Fruit fly (Drosophila melanogaster) whole organism, embryonic: Measurements from ENCODE around the gene CG9184.

ENCODE experiments used
- BEAF-32 ChIP-seq: fragments of 200-800 bp; sonication (Bioruptor generic); optimal IDR thresholded peaks from 3 replicates; lab custom pipeline; 2017; ENCODE audit warnings: missing biosample characterization, missing genetic modification characterization, mild to moderate bottlenecking, moderate library complexity, missing genetic modification reagents
- Bdp1 ChIP-seq: fragments of 200-800 bp; sonication (Bioruptor generic); optimal IDR thresholded peaks from 3 replicates; lab custom pipeline; 2016; ENCODE audit warnings: missing biosample characterization, missing genetic modification characterization
- CG11560 ChIP-seq: fragments of 200-800 bp; sonication (Bioruptor generic); IDR thresholded peaks from 3 replicates; pipeline ENCODE4 v1.3.6; 2022; ENCODE audit warnings: missing biosample characterization, missing genetic modification characterization
- CG13287 ChIP-seq: fragments of 200-800 bp; sonication (Bioruptor generic); IDR thresholded peaks from 2 replicates; pipeline ENCODE4 v1.3.6; 2022; ENCODE audit warnings: missing biosample characterization, missing genetic modification characterization; ENCODE audit not compliant: partially characterized antibody
- CG14710 ChIP-seq: fragments of 200-800 bp; sonication (Bioruptor generic); optimal IDR thresholded peaks from 3 replicates; lab custom pipeline; 2019; ENCODE audit warnings: missing biosample characterization, mild to moderate bottlenecking, missing genetic modification characterization, moderate library complexity
- CG14860 ChIP-seq: fragments of 200-800 bp; sonication (Bioruptor generic); IDR thresholded peaks from 3 replicates; pipeline ENCODE4 v1.3.6; 2022; ENCODE audit warnings: missing biosample characterization, missing genetic modification characterization; ENCODE audit not compliant: partially characterized antibody
- CG15479 ChIP-seq: fragments of 200-800 bp; sonication (Bioruptor generic); optimal IDR thresholded peaks from 3 replicates; lab custom pipeline; 2019; ENCODE audit warnings: missing biosample characterization, mild to moderate bottlenecking, missing genetic modification characterization, moderate library complexity
- CG16813 ChIP-seq: fragments of 200-800 bp; sonication (Bioruptor generic); IDR thresholded peaks from 3 replicates; pipeline ENCODE4 v1.3.6; 2022; ENCODE audit warnings: missing biosample characterization, missing genetic modification characterization; ENCODE audit not compliant: partially characterized antibody
- CG2678 ChIP-seq: fragments of 200-800 bp; sonication (Bioruptor generic); optimal IDR thresholded peaks from 3 replicates; lab custom pipeline; 2019; ENCODE audit warnings: missing biosample characterization, mild to moderate bottlenecking, missing genetic modification characterization, moderate library complexity
- CG2875 ChIP-seq: fragments of 200-800 bp; sonication (Bioruptor generic); optimal IDR thresholded peaks from 2 replicates; lab custom pipeline; 2017; ENCODE audit warnings: missing biosample characterization, mild to moderate bottlenecking, missing genetic modification characterization, missing genetic modification reagents
- CG3847 ChIP-seq: fragments of 200-800 bp; sonication (Bioruptor generic); IDR thresholded peaks from 2 replicates; pipeline ENCODE4 v1.3.6; 2022; ENCODE audit warnings: missing biosample characterization, missing genetic modification characterization
- CG42726 ChIP-seq: fragments of 200-800 bp; sonication (Bioruptor generic); IDR thresholded peaks from 2 replicates; pipeline ENCODE4 v1.3.6; 2022; ENCODE audit warnings: missing biosample characterization, missing genetic modification characterization; ENCODE audit not compliant: partially characterized antibody
- CG5245 ChIP-seq: fragments of 200-800 bp; sonication (Bioruptor generic); optimal IDR thresholded peaks from 3 replicates; lab custom pipeline; 2016; ENCODE audit warnings: missing biosample characterization, missing genetic modification characterization
- CG6683 ChIP-seq: fragments of 200-800 bp; sonication (Bioruptor generic); optimal IDR thresholded peaks from 2 replicates; lab custom pipeline; 2017; ENCODE audit warnings: missing biosample characterization, mild to moderate bottlenecking, missing genetic modification characterization, missing genetic modification reagents
- CG8478 ChIP-seq: fragments of >200 bp; optimal IDR thresholded peaks from 2 replicates; lab custom pipeline; 2018
- CG9932 ChIP-seq: fragments of 200-800 bp; sonication (Bioruptor generic); IDR thresholded peaks from 2 replicates; pipeline ENCODE4 v1.3.6; 2022; ENCODE audit warnings: missing biosample characterization, missing genetic modification characterization
- CkIIα-i1 ChIP-seq: fragments of 200-800 bp; sonication (Bioruptor generic); IDR thresholded peaks from 2 replicates; pipeline ENCODE4 v1.3.6; 2022; ENCODE audit warnings: missing biosample characterization, missing genetic modification characterization
- D19B ChIP-seq: fragments of 200-800 bp; sonication (Bioruptor generic); optimal IDR thresholded peaks from 2 replicates; lab custom pipeline; 2017; ENCODE audit warnings: missing biosample characterization, mild to moderate bottlenecking, missing genetic modification characterization
- Dbx ChIP-seq: fragments of 200-800 bp; sonication (Bioruptor generic); IDR thresholded peaks from 3 replicates; pipeline ENCODE4 v1.3.6; 2022; ENCODE audit warnings: missing biosample characterization, missing genetic modification characterization
- Dip3 ChIP-seq: fragments of 200-800 bp; sonication (Bioruptor generic); optimal IDR thresholded peaks from 3 replicates; lab custom pipeline; 2016; ENCODE audit warnings: missing biosample characterization, missing genetic modification characterization
- Ets97D ChIP-seq: fragments of 200-800 bp; sonication (Bioruptor generic); optimal IDR thresholded peaks from 3 replicates; lab custom pipeline; 2016; ENCODE audit warnings: missing biosample characterization, missing genetic modification characterization
- HmgD ChIP-seq: fragments of 200-800 bp; sonication (Bioruptor generic); optimal IDR thresholded peaks from 3 replicates; lab custom pipeline; 2016; ENCODE audit warnings: missing biosample characterization, missing genetic modification characterization
- Hr51 ChIP-seq, 2 experiments: fragments of 200-800 bp; sonication (Bioruptor generic); optimal IDR thresholded peaks; 2 replicates in 1 of 2; 3 replicates in 1 of 2; lab custom pipeline; 2016 to 2018; ENCODE audit warnings: missing biosample characterization in 2 of 2, missing genetic modification characterization in 2 of 2, mild to moderate bottlenecking in 1 of 2, moderate library complexity in 1 of 2
- Hsf ChIP-seq: fragments of 200-800 bp; sonication (Bioruptor generic); optimal IDR thresholded peaks from 3 replicates; lab custom pipeline; 2016; ENCODE audit warnings: missing biosample characterization, missing genetic modification characterization
- Kr ChIP-seq: fragments of 200-800 bp; sonication (Bioruptor generic); optimal IDR thresholded peaks from 2 replicates; lab custom pipeline; 2017; ENCODE audit warnings: missing biosample characterization, mild to moderate bottlenecking, missing genetic modification characterization
- Mad ChIP-seq: fragments of 200-800 bp; sonication (Bioruptor generic); optimal IDR thresholded peaks from 2 replicates; lab custom pipeline; 2016; ENCODE audit warnings: missing biosample characterization, missing genetic modification characterization
- Med ChIP-seq: fragments of 200-800 bp; sonication (Bioruptor generic); peaks from one replicate; lab custom pipeline; 2016; ENCODE audit warnings: missing biosample characterization, missing genetic modification characterization, mild to moderate bottlenecking, inconsistent platforms, moderate library complexity
- NC2α ChIP-seq: fragments of 200-800 bp; sonication (Bioruptor generic); optimal IDR thresholded peaks from 2 replicates; lab custom pipeline; 2016; ENCODE audit warnings: missing biosample characterization, missing genetic modification characterization
- Pdp1 ChIP-seq, 2 experiments: fragments of 200-800 bp; sonication (Bioruptor generic); optimal IDR thresholded peaks; 3 replicates each; lab custom pipeline; 2016; ENCODE audit warnings: missing biosample characterization in 2 of 2, missing genetic modification characterization in 2 of 2, mild to moderate bottlenecking in 1 of 2, moderate library complexity in 1 of 2
- Sry-δ ChIP-seq: fragments of 200-800 bp; sonication (Bioruptor generic); optimal IDR thresholded peaks from 2 replicates; lab custom pipeline; 2016; ENCODE audit warnings: missing biosample characterization, missing genetic modification characterization
- Usf ChIP-seq: fragments of 200-800 bp; sonication (Bioruptor generic); optimal IDR thresholded peaks from 2 replicates; lab custom pipeline; 2017; ENCODE audit warnings: missing genotype, missing biosample characterization, missing genetic modification characterization
- ara ChIP-seq: fragments of 200-800 bp; sonication (Bioruptor generic); IDR thresholded peaks from 2 replicates; pipeline ENCODE4 v1.3.6; 2022; ENCODE audit warnings: missing biosample characterization, missing genetic modification characterization
- az2 ChIP-seq: fragments of 200-800 bp; sonication (Bioruptor generic); optimal IDR thresholded peaks from 3 replicates; lab custom pipeline; 2016; ENCODE audit warnings: missing biosample characterization, missing genetic modification characterization
- bsh ChIP-seq, 2 experiments: fragments of 200-800 bp; sonication (Bioruptor generic); optimal IDR thresholded peaks; 2 replicates each; lab custom pipeline; 2017 to 2018; ENCODE audit warnings: mild to moderate bottlenecking in 2 of 2, missing biosample characterization in 2 of 2, missing genetic modification characterization in 2 of 2, moderate library complexity in 1 of 2
- ewg ChIP-seq: fragments of 200-800 bp; sonication (Bioruptor generic); optimal IDR thresholded peaks from 3 replicates; lab custom pipeline; 2017; ENCODE audit warnings: mild to moderate bottlenecking, missing biosample characterization, missing genetic modification reagents, missing genetic modification characterization
- ftz-f1 ChIP-seq: fragments of 200-800 bp; sonication (Bioruptor generic); optimal IDR thresholded peaks from 2 replicates; lab custom pipeline; 2016; ENCODE audit warnings: missing biosample characterization, missing genetic modification characterization
- gro ChIP-seq: fragments of 200-800 bp; sonication (Bioruptor generic); optimal IDR thresholded peaks from 2 replicates; lab custom pipeline; 2016; ENCODE audit warnings: missing biosample characterization, missing genetic modification characterization
- h ChIP-seq: fragments of >200 bp; optimal IDR thresholded peaks from 2 replicates; lab custom pipeline; 2017
- insv ChIP-seq, 2 experiments: fragments of 200-800 bp; sonication (Bioruptor generic); optimal IDR thresholded peaks; 3 replicates each; lab custom pipeline; 2016 to 2018; ENCODE audit warnings: missing biosample characterization in 2 of 2, missing genetic modification characterization in 2 of 2
- mld ChIP-seq: fragments of 200-800 bp; sonication (Bioruptor generic); IDR thresholded peaks from 3 replicates; pipeline ENCODE4 v1.3.6; 2022; ENCODE audit warnings: missing biosample characterization, missing genetic modification characterization; ENCODE audit not compliant: partially characterized antibody
- pb ChIP-seq: fragments of 200-800 bp; sonication (Bioruptor generic); optimal IDR thresholded peaks from 3 replicates; lab custom pipeline; 2016; ENCODE audit warnings: missing biosample characterization, missing genetic modification characterization
- peb ChIP-seq: fragments of 200-800 bp; sonication (Bioruptor generic); IDR thresholded peaks from 2 replicates; pipeline ENCODE4 v1.3.6; 2022; ENCODE audit warnings: missing biosample characterization, missing genetic modification characterization
- pnt ChIP-seq: fragments of 200-800 bp; sonication (Bioruptor generic); optimal IDR thresholded peaks from 3 replicates; lab custom pipeline; 2016; ENCODE audit warnings: missing biosample characterization, missing genetic modification characterization
- seq ChIP-seq: fragments of 200-800 bp; sonication (Bioruptor generic); IDR thresholded peaks from 2 replicates; pipeline ENCODE4 v1.3.6; 2022; ENCODE audit warnings: missing biosample characterization, missing genetic modification characterization
- sim ChIP-seq: fragments of 200-800 bp; sonication (Bioruptor generic); IDR thresholded peaks from 2 replicates; pipeline ENCODE4 v1.3.6; 2022; ENCODE audit warnings: missing biosample characterization, missing genetic modification characterization
- sna ChIP-seq: fragments of 200-800 bp; sonication (Bioruptor generic); IDR thresholded peaks from 2 replicates; pipeline ENCODE4 v1.3.6; 2022; ENCODE audit warnings: missing biosample characterization, missing genetic modification characterization; ENCODE audit not compliant: partially characterized antibody
- tgo ChIP-seq: fragments of 200-800 bp; sonication (Bioruptor generic); IDR thresholded peaks from 3 replicates; pipeline ENCODE4 v1.3.6; 2022; ENCODE audit warnings: missing biosample characterization, missing genetic modification characterization
- tll ChIP-seq, 2 experiments: fragments of 200-800 bp in 1 of 2; fragments of >200 bp in 1 of 2; sonication (Bioruptor generic) in 1 of 2; optimal IDR thresholded peaks; 2 replicates each; lab custom pipeline; 2017 to 2019; ENCODE audit warnings: missing biosample characterization in 2 of 2, missing genetic modification characterization in 2 of 2, mild to moderate bottlenecking in 1 of 2, moderate library complexity in 1 of 2
- trem ChIP-seq: fragments of 200-800 bp; optimal IDR thresholded peaks from 3 replicates; lab custom pipeline; 2019; ENCODE audit warnings: missing biosample characterization, mild to moderate bottlenecking, missing genetic modification characterization, moderate library complexity
- vvl ChIP-seq: fragments of 200-800 bp; sonication (Bioruptor generic); IDR thresholded peaks from 2 replicates; pipeline ENCODE4 v1.3.6; 2022; ENCODE audit warnings: missing biosample characterization, missing genetic modification characterization

Gene CG9184

dm6 chr3L:1302234-1302949 lies 20.2 kb downstream of the CG9184 start, which contains the start of the genes Rac1 and Acat2 (continued):
- TF ChIP-seq Kr (GFP tag; lab: Kevin White, UChicago): no peak
- no peak for TF ChIP-seq tgo (GFP tag; lab: Robert Waterston, UW)
- no peak for TF ChIP-seq CG8478 (lab: Kevin White, UChicago)
- TF ChIP-seq pnt (GFP tag; lab: Kevin White, UChicago): no peak
- no peak for TF ChIP-seq Hr51 (GFP tag; optimal IDR thresholded peaks at IDR 0.05; lab: Kevin White, UChicago)
- no peak for TF ChIP-seq pb (GFP tag; lab: Kevin White, UChicago)
- no peak for TF ChIP-seq sim (GFP tag; lab: Robert Waterston, UW)
- TF ChIP-seq NC2α: no peak
- no peak for TF ChIP-seq mld (GFP tag; lab: Robert Waterston, UW)
- TF ChIP-seq CkIIα-i1: no peak
- no peak for TF ChIP-seq Bdp1 (GFP tag; lab: Kevin White, UChicago)
- TF ChIP-seq bsh (GFP tag; optimal IDR thresholded peaks at IDR 0.05; lab: Kevin White, UChicago): no peak
- no peak for TF ChIP-seq Usf (GFP tag; lab: Kevin White, UChicago)
- TF ChIP-seq CG16813: no peak
- no peak for TF ChIP-seq CG42726 (GFP tag; lab: Robert Waterston, UW)
- no peak for TF ChIP-seq CG5245 (GFP tag; lab: Kevin White, UChicago)
- TF ChIP-seq tll (GFP tag; optimal IDR thresholded peaks at IDR 0.05; lab: Kevin White, UChicago): no peak
- TF ChIP-seq ara (GFP tag; lab: Robert Waterston, UW): no peak
- peak; percentile 27; the same call in 1 of the 2 replicates for TF ChIP-seq vvl (GFP tag; lab: Robert Waterston, UW)
- peak; percentile 19; the same call in 1 of the 2 replicates for TF ChIP-seq CG13287
- TF ChIP-seq ftz-f1 (GFP tag; lab: Kevin White, UChicago): peak; percentile 21
- no peak for TF ChIP-seq az2 (GFP tag; lab: Kevin White, UChicago)
- TF ChIP-seq h (lab: Kevin White, UChicago): no peak
- TF ChIP-seq seq (GFP tag; lab: Robert Waterston, UW): no peak
- 0 out of 3 replicates have a peak, but pooled peaks have one; percentile 21 for TF ChIP-seq CG14860 (GFP tag; lab: Robert Waterston, UW)
- no peak for TF ChIP-seq Mad
- TF ChIP-seq peb: no peak
- TF ChIP-seq trem (tag; lab: Kevin White, UChicago): peak; percentile 71
- no peak for TF ChIP-seq CG2678 (tag; lab: Kevin White, UChicago)
- no peak for TF ChIP-seq D19B (GFP tag; lab: Kevin White, UChicago)
- no peak for TF ChIP-seq ewg (GFP tag; lab: Kevin White, UChicago)
- no peak for TF ChIP-seq insv (GFP tag; optimal IDR thresholded peaks at IDR 0.05; lab: Kevin White, UChicago)
- peak in 1 of 2 experiments; percentile 35 for TF ChIP-seq Pdp1 (GFP tag; optimal IDR thresholded peaks at IDR 0.05; lab: Kevin White, UChicago)
- TF ChIP-seq CG15479: no peak
- TF ChIP-seq Hsf (GFP tag; lab: Kevin White, UChicago): no peak
- TF ChIP-seq Sry-δ (GFP tag; lab: Kevin White, UChicago): peak; percentile 41
- TF ChIP-seq gro: no peak
- TF ChIP-seq Dbx: no peak
- no peak for TF ChIP-seq CG9932 (GFP tag; lab: Robert Waterston, UW)
- TF ChIP-seq HmgD (GFP tag; lab: Kevin White, UChicago): no peak
- TF ChIP-seq Ets97D (GFP tag; lab: Kevin White, UChicago): peak; percentile 60
- TF ChIP-seq CG6683 (GFP tag; lab: Kevin White, UChicago): no peak
- TF ChIP-seq CG11560 (tag; lab: Robert Waterston, UW): no peak
- peak; percentile 11 for TF ChIP-seq Dip3
- peak; percentile 54 for TF ChIP-seq BEAF-32
- TF ChIP-seq CG2875 (GFP tag; lab: Kevin White, UChicago): no peak
- TF ChIP-seq Med (GFP tag; lab: Kevin White, UChicago): peak; percentile 62
- peak; percentile 76 for TF ChIP-seq CG14710 (tag; lab: Kevin White, UChicago)
- no peak for TF ChIP-seq sna
- TF ChIP-seq CG3847: peak; percentile 70
